Worm (Caenorhabditis elegans) whole organism, mixed stage, embryonic: ENCODE data around the gene Y57A10A.24.

Experiments used
- nhr-12 ChIP-seq: fragments of 150-350 bp; optimal IDR thresholded peaks from 2 replicates; lab custom pipeline; 2014; ENCODE audit warnings: missing biosample characterization, missing genetic modification characterization
- ztf-11 ChIP-seq: fragments of 150-350 bp; optimal IDR thresholded peaks from 2 replicates; lab custom pipeline; 2014; ENCODE audit warnings: missing biosample characterization, missing genetic modification characterization

DNA sequence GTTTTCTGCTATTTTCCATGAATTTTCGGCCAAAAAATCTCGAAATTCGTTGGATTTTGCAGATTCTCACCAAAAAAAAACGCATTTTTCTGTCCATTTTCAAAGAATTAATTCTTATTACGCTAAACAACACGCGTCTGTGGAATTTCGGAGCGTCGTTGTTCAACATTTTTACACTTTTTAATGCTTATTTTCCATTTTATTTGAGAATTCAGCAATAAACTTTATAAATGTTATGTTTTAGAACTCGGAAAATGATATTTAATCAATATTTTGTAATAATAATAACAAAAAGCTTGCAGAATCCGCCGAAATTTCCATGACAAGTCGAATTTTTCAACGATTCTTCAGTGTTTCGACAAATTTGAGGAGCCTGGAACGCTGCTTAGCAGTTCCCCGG, 37.6 kb downstream of the Y57A10A.24 start, which contains the start of gene ife-5:
- TF ChIP-seq ztf-11 (tag; lab: Kevin White, UChicago): no peak
- TF ChIP-seq nhr-12 (tag; lab: Kevin White, UChicago): no peak
